Fruit fly (Drosophila melanogaster) whole organism, embryonic: Measurements from ENCODE around the gene Pits.

Experiments
- Aef1 ChIP-seq: fragments of 200-800 bp; sonication (Bioruptor generic); IDR thresholded peaks from 3 replicates; pipeline ENCODE4 v1.3.6; 2022; ENCODE audit warnings: missing biosample characterization, missing genetic modification characterization
- Antp ChIP-seq: fragments of 200-800 bp; sonication (Bioruptor generic); optimal IDR thresholded peaks from 3 replicates; lab custom pipeline; 2016; ENCODE audit warnings: missing biosample characterization, missing genetic modification characterization
- B-H1 ChIP-seq: fragments of 200-800 bp; sonication (Bioruptor generic); IDR thresholded peaks from 3 replicates; pipeline ENCODE4 v1.3.6; 2022; ENCODE audit warnings: missing biosample characterization, missing genetic modification characterization
- CG10959 ChIP-seq: fragments of 200-800 bp; sonication (Bioruptor generic); IDR thresholded peaks from 2 replicates; pipeline ENCODE4 v1.3.6; 2022; ENCODE audit warnings: missing biosample characterization, missing genetic modification characterization
- CG11560 ChIP-seq: fragments of 200-800 bp; sonication (Bioruptor generic); IDR thresholded peaks from 3 replicates; pipeline ENCODE4 v1.3.6; 2022; ENCODE audit warnings: missing biosample characterization, missing genetic modification characterization
- CG12104 ChIP-seq: fragments of 200-800 bp; sonication (Bioruptor generic); optimal IDR thresholded peaks from 3 replicates; lab custom pipeline; 2016; ENCODE audit warnings: missing biosample characterization, missing genetic modification characterization
- CG1233 ChIP-seq: fragments of 200-800 bp; sonication (Bioruptor generic); optimal IDR thresholded peaks from 4 replicates; lab custom pipeline; 2018; ENCODE audit warnings: missing biosample characterization, mild to moderate bottlenecking, missing genetic modification characterization
- CG12744 ChIP-seq: fragments of 200-800 bp; sonication (Bioruptor generic); optimal IDR thresholded peaks from 2 replicates; lab custom pipeline; 2016; ENCODE audit warnings: missing biosample characterization, missing genetic modification characterization
- CG14050 ChIP-seq: fragments of 200-800 bp; sonication (Bioruptor generic); IDR thresholded peaks from 3 replicates; pipeline ENCODE4 v1.3.6; 2022; ENCODE audit warnings: missing biosample characterization, missing genetic modification characterization
- CG14710 ChIP-seq: fragments of 200-800 bp; sonication (Bioruptor generic); optimal IDR thresholded peaks from 3 replicates; lab custom pipeline; 2019; ENCODE audit warnings: missing biosample characterization, mild to moderate bottlenecking, missing genetic modification characterization, moderate library complexity
- CG15696 ChIP-seq: fragments of 200-800 bp; sonication (Bioruptor generic); optimal IDR thresholded peaks from 2 replicates; lab custom pipeline; 2019; ENCODE audit warnings: missing biosample characterization, mild to moderate bottlenecking, missing genetic modification characterization, moderate library complexity
- CG18599 ChIP-seq: fragments of 200-800 bp; sonication (Bioruptor generic); optimal IDR thresholded peaks from 3 replicates; lab custom pipeline; 2017; ENCODE audit warnings: missing biosample characterization, missing genetic modification characterization, mild to moderate bottlenecking, moderate library complexity, missing genetic modification reagents
- CG4730 ChIP-seq: fragments of 200-800 bp; sonication (Bioruptor generic); IDR thresholded peaks from 2 replicates; pipeline ENCODE4 v1.3.6; 2022; ENCODE audit warnings: missing biosample characterization, missing genetic modification characterization
- CG4820 ChIP-seq: fragments of 200-800 bp; sonication (Bioruptor generic); optimal IDR thresholded peaks from 3 replicates; lab custom pipeline; 2016; ENCODE audit warnings: missing biosample characterization, missing genetic modification characterization
- CG6683 ChIP-seq: fragments of 200-800 bp; sonication (Bioruptor generic); optimal IDR thresholded peaks from 2 replicates; lab custom pipeline; 2017; ENCODE audit warnings: missing biosample characterization, mild to moderate bottlenecking, missing genetic modification characterization, missing genetic modification reagents
- CG8478 ChIP-seq: fragments of >200 bp; optimal IDR thresholded peaks from 2 replicates; lab custom pipeline; 2018
- Chrac-16 ChIP-seq: fragments of 200-800 bp; sonication (Bioruptor generic); optimal IDR thresholded peaks from 3 replicates; lab custom pipeline; 2016; ENCODE audit warnings: missing biosample characterization, missing genetic modification characterization
- D ChIP-seq, 2 experiments: fragments of 200-800 bp in 1 of 2; fragments of >200 bp in 1 of 2; sonication (Bioruptor generic) in 1 of 2; optimal IDR thresholded peaks; 2 replicates in 1 of 2; 3 replicates in 1 of 2; lab custom pipeline; 2017; ENCODE audit warnings: mild to moderate bottlenecking in 1 of 2, missing biosample characterization in 1 of 2, missing genetic modification characterization in 1 of 2, missing genetic modification reagents in 1 of 2
- E2f2 ChIP-seq: fragments of 200-800 bp; sonication (Bioruptor generic); IDR thresholded peaks from 2 replicates; pipeline ENCODE4 v1.3.6; 2022; ENCODE audit warnings: missing biosample characterization, missing genetic modification characterization
- GATAe ChIP-seq: fragments of 200-800 bp; sonication (Bioruptor generic); conservative IDR thresholded peaks from 2 replicates; pipeline ENCODE4 v1.3.6; 2022; ENCODE audit warnings: missing biosample characterization, missing genetic modification characterization
- Gug ChIP-seq: fragments of 200-800 bp; sonication (Bioruptor generic); IDR thresholded peaks from 4 replicates; pipeline ENCODE4 v1.3.6; 2022; ENCODE audit warnings: missing biosample characterization, missing genetic modification characterization
- Hr39 ChIP-seq: fragments of >200 bp; optimal IDR thresholded peaks from 2 replicates; lab custom pipeline; 2017
- Rx ChIP-seq: fragments of 200-800 bp; sonication (Bioruptor generic); IDR thresholded peaks from 2 replicates; pipeline ENCODE4 v1.3.6; 2022; ENCODE audit warnings: missing biosample characterization, missing genetic modification characterization
- Sin3A ChIP-seq: fragments of >200 bp; optimal IDR thresholded peaks from 2 replicates; lab custom pipeline; 2018
- Sry-δ ChIP-seq: fragments of 200-800 bp; sonication (Bioruptor generic); optimal IDR thresholded peaks from 2 replicates; lab custom pipeline; 2016; ENCODE audit warnings: missing biosample characterization, missing genetic modification characterization
- Xrp1 ChIP-seq: fragments of 200-800 bp; sonication (Bioruptor generic); IDR thresholded peaks from 2 replicates; pipeline ENCODE4 v1.3.6; 2022; ENCODE audit warnings: missing biosample characterization, missing genetic modification characterization
- aop ChIP-seq: fragments of 200-800 bp; sonication (Bioruptor generic); IDR thresholded peaks from 2 replicates; pipeline ENCODE4 v1.3.6; 2022; ENCODE audit warnings: missing biosample characterization, missing genetic modification characterization
- bcd ChIP-seq: fragments of 200-800 bp; sonication (Bioruptor generic); optimal IDR thresholded peaks from 2 replicates; lab custom pipeline; 2017; ENCODE audit warnings: missing biosample characterization, mild to moderate bottlenecking, missing genetic modification characterization
- chn ChIP-seq: fragments of 200-800 bp; sonication (Bioruptor generic); optimal IDR thresholded peaks from 2 replicates; lab custom pipeline; 2016; ENCODE audit warnings: missing biosample characterization, missing genetic modification characterization
- dati ChIP-seq: fragments of 200-800 bp; sonication (Bioruptor generic); IDR thresholded peaks from 2 replicates; pipeline ENCODE4 v1.3.6; 2022; ENCODE audit warnings: missing biosample characterization, missing genetic modification characterization
- disco-r ChIP-seq: fragments of 200-800 bp; sonication (Bioruptor generic); optimal IDR thresholded peaks from 2 replicates; lab custom pipeline; 2016; ENCODE audit warnings: missing biosample characterization, missing genetic modification characterization
- eve ChIP-seq, 2 experiments: fragments of >200 bp; optimal IDR thresholded peaks; 2 replicates each; lab custom pipeline; 2017; ENCODE audit warnings: missing biosample characterization in 2 of 2, missing genetic modification characterization in 2 of 2
- fd64A ChIP-seq: fragments of 200-800 bp; sonication (Bioruptor generic); optimal IDR thresholded peaks from 3 replicates; lab custom pipeline; 2018; ENCODE audit warnings: missing biosample characterization, mild to moderate bottlenecking, missing genetic modification characterization
- ftz-f1 ChIP-seq: fragments of 200-800 bp; sonication (Bioruptor generic); optimal IDR thresholded peaks from 2 replicates; lab custom pipeline; 2016; ENCODE audit warnings: missing biosample characterization, missing genetic modification characterization
- grn ChIP-seq: fragments of 200-800 bp; sonication (Bioruptor generic); optimal IDR thresholded peaks from 3 replicates; lab custom pipeline; 2017; ENCODE audit warnings: missing biosample characterization, missing genetic modification characterization
- ind ChIP-seq: fragments of 200-800 bp; sonication (Bioruptor generic); optimal IDR thresholded peaks from 3 replicates; lab custom pipeline; 2016; ENCODE audit warnings: missing biosample characterization, missing genetic modification characterization
- kah ChIP-seq: fragments of 200-800 bp; sonication (Bioruptor generic); optimal IDR thresholded peaks from 2 replicates; lab custom pipeline; 2018; ENCODE audit warnings: missing biosample characterization, mild to moderate bottlenecking, missing genetic modification characterization
- nom ChIP-seq: fragments of 200-800 bp; sonication (Bioruptor generic); optimal IDR thresholded peaks from 2 replicates; lab custom pipeline; 2017; ENCODE audit warnings: missing biosample characterization, missing genetic modification characterization, mild to moderate bottlenecking, moderate library complexity, missing genetic modification reagents
- oc ChIP-seq: fragments of 200-800 bp; sonication (Bioruptor generic); optimal IDR thresholded peaks from 2 replicates; lab custom pipeline; 2018; ENCODE audit warnings: missing biosample characterization, mild to moderate bottlenecking, missing genetic modification characterization, moderate library complexity
- otp ChIP-seq: fragments of 200-800 bp; sonication (Bioruptor generic); IDR thresholded peaks from 3 replicates; pipeline ENCODE4, ENCODE4 v1.3.6; 2022; ENCODE audit warnings: missing biosample characterization, missing genetic modification characterization
- rib ChIP-seq: fragments of 200-800 bp; sonication (Bioruptor generic); IDR thresholded peaks from 2 replicates; pipeline ENCODE4 v1.3.6; 2022; ENCODE audit warnings: missing biosample characterization, missing genetic modification characterization
- row ChIP-seq: fragments of 200-800 bp; sonication (Bioruptor generic); IDR thresholded peaks from 3 replicates; pipeline ENCODE4 v1.3.6; 2022; ENCODE audit warnings: missing biosample characterization, missing genetic modification characterization
- sc ChIP-seq, 3 experiments: fragments of >200 bp in 2 of 3; fragments of 200-800 bp in 1 of 3; sonication (Bioruptor generic) in 1 of 3; optimal IDR thresholded peaks; 2 replicates in 2 of 3; 3 replicates in 1 of 3; lab custom pipeline; 2017; ENCODE audit warnings: mild to moderate bottlenecking in 1 of 3, missing biosample characterization in 1 of 3, missing genetic modification characterization in 1 of 3, missing genetic modification reagents in 1 of 3
- sd ChIP-seq: fragments of 200-800 bp; sonication (Bioruptor generic); optimal IDR thresholded peaks from 3 replicates; lab custom pipeline; 2018; ENCODE audit warnings: missing biosample characterization, mild to moderate bottlenecking, missing genetic modification characterization, moderate library complexity
- stc ChIP-seq: fragments of 200-800 bp; sonication (Bioruptor generic); IDR thresholded peaks from 2 replicates; pipeline ENCODE4 v1.3.6; 2022; ENCODE audit warnings: missing biosample characterization, missing genetic modification characterization
- tgo ChIP-seq: fragments of 200-800 bp; sonication (Bioruptor generic); IDR thresholded peaks from 3 replicates; pipeline ENCODE4 v1.3.6; 2022; ENCODE audit warnings: missing biosample characterization, missing genetic modification characterization
- vnd ChIP-seq: fragments of 200-800 bp; sonication (Bioruptor generic); IDR thresholded peaks from 3 replicates; pipeline ENCODE4 v1.3.6; 2022; ENCODE audit warnings: missing biosample characterization, missing genetic modification characterization; ENCODE audit not compliant: partially characterized antibody
- wdn ChIP-seq: fragments of 200-800 bp; sonication (Bioruptor generic); IDR thresholded peaks from 2 replicates; pipeline ENCODE4 v1.3.6; 2022; ENCODE audit warnings: missing biosample characterization, missing genetic modification characterization
- zfh1 ChIP-seq: fragments of 200-800 bp; sonication (Bioruptor generic); IDR thresholded peaks from 3 replicates; pipeline ENCODE4 v1.3.6; 2022; ENCODE audit warnings: missing biosample characterization, missing genetic modification characterization

Pits gene

DNA sequence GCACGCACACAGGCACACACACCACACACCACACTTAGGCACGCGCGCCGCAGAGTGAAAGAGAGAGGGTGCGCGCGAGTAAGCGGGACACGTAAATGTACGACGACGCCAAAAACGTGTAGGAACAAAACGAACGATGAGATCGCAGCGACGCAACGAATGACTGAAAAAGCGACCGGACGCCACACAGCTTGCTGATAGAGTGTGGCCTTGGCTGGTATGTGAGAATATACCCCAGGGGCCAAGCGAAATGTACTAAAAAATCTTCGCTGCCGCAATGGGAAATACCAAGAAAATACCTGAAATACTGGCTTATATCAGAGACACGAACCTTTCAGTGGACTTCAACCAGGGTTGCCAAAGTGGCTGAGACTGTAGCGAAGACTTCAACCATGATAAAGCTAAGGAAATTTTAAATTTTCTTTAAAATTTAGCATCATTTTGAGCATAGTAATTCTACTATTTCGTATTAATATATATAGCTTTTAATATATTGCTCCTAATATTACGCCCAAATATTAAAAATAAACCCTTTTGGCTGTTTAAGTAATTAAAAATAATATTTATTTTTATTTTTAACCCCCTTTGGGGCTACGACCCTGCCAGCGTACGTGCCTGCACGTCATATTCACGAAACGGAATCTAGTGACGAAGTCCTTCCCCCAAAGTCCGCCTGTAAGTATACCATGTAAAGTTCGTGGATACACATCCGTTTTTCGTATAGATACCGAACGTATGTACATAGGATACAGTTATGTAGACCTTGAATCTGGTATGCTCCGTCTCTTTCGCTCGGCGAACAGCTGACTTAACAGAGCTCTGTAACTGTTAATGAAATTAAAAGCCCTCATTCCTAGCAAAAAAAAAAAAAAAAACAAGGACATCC is at the start of gene Pits (continued):
- TF ChIP-seq fd64A (GFP tag; lab: Kevin White, UChicago): peak; percentile 48
- TF ChIP-seq Rx (GFP tag; lab: Robert Waterston, UW): no peak
- TF ChIP-seq GATAe: no peak; the same call in 1 of the 2 replicates
- no peak for TF ChIP-seq CG14050 (GFP tag; lab: Robert Waterston, UW)
- peak; percentile 12 for TF ChIP-seq CG4820 (GFP tag; lab: Kevin White, UChicago)
- TF ChIP-seq nom (GFP tag; lab: Kevin White, UChicago): peak; percentile 81
- peak; percentile 32; the same call in 1 of the 2 replicates for TF ChIP-seq Xrp1 (GFP tag; lab: Robert Waterston, UW)
- TF ChIP-seq Sin3A (lab: Kevin White, UChicago): peak; percentile 67
- 0 out of 2 replicates have a peak, but pooled peaks have one; percentile 4 for TF ChIP-seq CG4730 (GFP tag; lab: Robert Waterston, UW)
- TF ChIP-seq dati: no peak
- no peak for TF ChIP-seq Hr39 (lab: Kevin White, UChicago)
- TF ChIP-seq vnd (GFP tag; lab: Robert Waterston, UW): no peak
- peak; percentile 16 for TF ChIP-seq chn (GFP tag; lab: Kevin White, UChicago)
- peak; percentile 24 for TF ChIP-seq CG1233
- TF ChIP-seq otp: no peak; the same call in 2 of the 3 replicates
- TF ChIP-seq row (GFP tag; lab: Robert Waterston, UW): peak; percentile 67
- TF ChIP-seq B-H1 (GFP tag; lab: Robert Waterston, UW): no peak
- TF ChIP-seq Aef1 (GFP tag; lab: Robert Waterston, UW): no peak; the same call in 2 of the 3 replicates
- peak; percentile 41; the same call in 2 of the 3 replicates for TF ChIP-seq tgo
- TF ChIP-seq Gug (GFP tag; lab: Robert Waterston, UW): peak; percentile 32; the same call in 2 of the 4 replicates
- peak; percentile 89 for TF ChIP-seq sd (tag; lab: Kevin White, UChicago)
- TF ChIP-seq CG6683: no peak
- TF ChIP-seq eve (GFP tag; optimal IDR thresholded peaks at IDR 0.05; lab: Kevin White, UChicago): no peak
- TF ChIP-seq kah: peak; percentile 6
- TF ChIP-seq CG8478 (lab: Kevin White, UChicago): no peak
- peak; percentile 91 for TF ChIP-seq ftz-f1 (GFP tag; lab: Kevin White, UChicago)
- TF ChIP-seq CG18599: peak; percentile 59
- no peak for TF ChIP-seq ind (GFP tag; lab: Kevin White, UChicago)
- peak; percentile 69; the same call in 1 of the 2 replicates for TF ChIP-seq rib (GFP tag; lab: Robert Waterston, UW)
- TF ChIP-seq Sry-δ (GFP tag; lab: Kevin White, UChicago): peak; percentile 46
- no peak for TF ChIP-seq Chrac-16
- TF ChIP-seq stc (GFP tag; lab: Robert Waterston, UW): no peak; the same call in 1 of the 2 replicates
- TF ChIP-seq D (optimal IDR thresholded peaks at IDR 0.05; lab: Kevin White, UChicago): no peak
- no peak for TF ChIP-seq D (GFP tag; optimal IDR thresholded peaks at IDR 0.05; lab: Kevin White, UChicago)
- TF ChIP-seq CG14710: peak; percentile 68
- no peak for TF ChIP-seq sc (optimal IDR thresholded peaks at IDR 0.05; lab: Kevin White, UChicago)
- no peak for TF ChIP-seq sc (GFP tag; optimal IDR thresholded peaks at IDR 0.05; lab: Kevin White, UChicago)
- peak; percentile 16 for TF ChIP-seq CG12104 (GFP tag; lab: Kevin White, UChicago)
- TF ChIP-seq wdn (GFP tag; lab: Robert Waterston, UW): 0 out of 2 replicates have a peak, but pooled peaks have one; percentile 22
- TF ChIP-seq bcd (GFP tag; lab: Kevin White, UChicago): peak; percentile 26
- no peak for TF ChIP-seq oc (tag; lab: Kevin White, UChicago)
- no peak for TF ChIP-seq disco-r (GFP tag; lab: Kevin White, UChicago)
- TF ChIP-seq aop (GFP tag; lab: Robert Waterston, UW): no peak; the same call in 1 of the 2 replicates
- TF ChIP-seq grn: peak; percentile 53
- peak; percentile 33 for TF ChIP-seq CG12744
- TF ChIP-seq Antp (GFP tag; lab: Kevin White, UChicago): peak; percentile 52
- peak; percentile 47; the same call in 2 of the 3 replicates for TF ChIP-seq zfh1 (GFP tag; lab: Robert Waterston, UW)
- TF ChIP-seq E2f2: peak; percentile 67
- peak; percentile 52 for TF ChIP-seq CG15696 (tag; lab: Kevin White, UChicago)
- TF ChIP-seq CG11560 (tag; lab: Robert Waterston, UW): peak; percentile 47; the same call in 1 of the 3 replicates
- TF ChIP-seq CG10959: no peak
